Fruit fly (Drosophila melanogaster): Measurements from ENCODE around the gene SLIRP2.

SLIRP2 gene

DNA sequence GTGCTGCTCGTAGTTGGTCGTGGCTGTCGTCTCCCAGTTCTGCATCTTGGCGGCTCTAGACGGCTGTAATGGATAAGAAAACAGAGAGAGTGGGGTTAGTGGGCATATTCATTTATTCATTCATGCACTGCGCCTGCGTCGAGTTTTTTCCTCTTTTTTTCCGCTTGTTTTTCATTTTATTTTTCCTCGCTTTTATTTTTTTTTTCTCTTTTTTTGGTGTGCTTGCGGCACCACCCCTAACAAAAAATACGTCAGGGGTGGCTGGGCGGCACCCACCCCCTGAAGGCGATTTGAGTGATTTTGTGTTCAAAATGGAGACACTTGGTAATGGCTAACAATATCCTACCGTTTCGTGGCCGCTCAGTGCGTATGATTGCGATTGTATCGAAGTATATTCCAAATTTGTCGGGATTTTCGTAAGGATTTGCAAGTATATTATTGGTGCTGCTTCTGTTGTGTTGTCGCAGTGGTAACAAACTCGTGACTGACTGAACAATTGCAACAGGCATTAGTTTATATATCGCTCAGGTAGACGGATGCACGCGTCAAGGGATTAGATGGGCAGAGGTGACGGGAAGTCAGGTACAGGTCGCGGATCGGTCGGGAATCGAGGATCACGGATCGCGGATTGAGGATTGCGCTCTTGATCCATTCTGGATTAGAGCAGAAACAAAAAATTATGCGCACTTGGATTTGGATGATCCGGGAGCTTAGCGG, 43.4 kb downstream of the SLIRP2 start (continued):
- TF ChIP-seq CG18476 (GFP tag; optimal IDR thresholded peaks at IDR 0.05) (no peak), CG13296 (GFP tag; optimal IDR thresholded peaks at IDR 0.05) (peak; percentile 80), Poxn (GFP tag; IDR thresholded peaks at IDR 0.05) (no peak), CG12769 (tag; optimal IDR thresholded peaks at IDR 0.05) (no peak), Ets65A (GFP tag) (peak; percentile 56), sens-2 (GFP tag; IDR thresholded peaks at IDR 0.05) (0 out of 2 replicates have a peak, but pooled peaks have one; percentile 17)

dm6 chr3R:8697772-8698259, 46.9 kb downstream of the SLIRP2 start, which contains the start of gene hb:
Gene hb (minus strand): TSS chr3R:8697822.
- TF ChIP-seq Nf-YB (GFP tag; optimal IDR thresholded peaks at IDR 0.05) (peak; percentile 4), CG1832 (GFP tag; optimal IDR thresholded peaks at IDR 0.05) (peak; percentile 20), CG16813 (GFP tag; IDR thresholded peaks at IDR 0.05; ENCODE audit: partially characterized antibody) (peak; percentile 27; the same call in 1 of the 3 replicates), Trl (optimal IDR thresholded peaks at IDR 0.05) (peak; percentile 45 to 81), Trl (GFP tag; optimal IDR thresholded peaks at IDR 0.05) (no peak), lmd (GFP tag; IDR thresholded peaks at IDR 0.05) (no peak), CG4360 (GFP tag; IDR thresholded peaks at IDR 0.05) (peak; percentile 70; the same call in 1 of the 2 replicates), bbx (GFP tag; IDR thresholded peaks at IDR 0.05; ENCODE audit: partially characterized antibody) (0 out of 2 replicates have a peak, but pooled peaks have one; percentile 30), z (GFP tag; IDR thresholded peaks at IDR 0.05) (peak; percentile 97), dati (GFP tag; IDR thresholded peaks at IDR 0.05) (no peak)

DNA sequence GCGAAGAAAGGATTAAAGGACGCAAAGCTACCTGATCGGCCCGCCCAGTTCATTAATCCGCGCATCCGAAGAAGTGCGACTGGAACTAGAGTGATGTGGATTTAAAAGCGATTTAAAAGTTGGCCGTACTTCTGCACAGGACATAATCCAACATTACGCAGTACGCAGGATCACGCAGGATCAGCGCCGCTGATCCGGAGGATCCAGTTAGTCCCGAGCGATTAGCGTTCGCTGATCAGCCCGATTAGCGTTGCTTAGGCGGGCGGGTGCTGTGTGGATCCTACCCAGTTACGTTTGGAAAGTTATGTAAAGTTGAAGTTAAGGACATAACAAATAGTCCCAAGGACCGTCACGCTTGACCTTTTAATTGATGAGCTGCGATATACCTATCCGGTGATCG, 48.3 kb downstream of the SLIRP2 start:
- TF ChIP-seq zen (tag; optimal IDR thresholded peaks at IDR 0.05), result peak; percentile 76
- peak in 1 of 2 experiments; percentile 93 for TF ChIP-seq tll (GFP tag; optimal IDR thresholded peaks at IDR 0.05)
- peak; percentile 88 for TF ChIP-seq CG15479 (GFP tag; optimal IDR thresholded peaks at IDR 0.05)
- TF ChIP-seq CkIIα-i1 (GFP tag; IDR thresholded peaks at IDR 0.05), result no peak

- TF ChIP-seq CG15479 (GFP tag; optimal IDR thresholded peaks at IDR 0.05), result peak; percentile 64
- peak; percentile 73 for TF ChIP-seq D (optimal IDR thresholded peaks at IDR 0.05)
- TF ChIP-seq D (GFP tag; optimal IDR thresholded peaks at IDR 0.05), result no peak
- peak; percentile 79 for TF ChIP-seq cad (GFP tag; optimal IDR thresholded peaks at IDR 0.05)
- TF ChIP-seq her (GFP tag; optimal IDR thresholded peaks at IDR 0.05), result no peak
- peak in 1 of 2 experiments; percentile 4 for TF ChIP-seq tll (GFP tag; optimal IDR thresholded peaks at IDR 0.05)
These were observed 49.8 kb downstream of the SLIRP2 start for dm6 chr3R:8700660-8701059.

Measured in whole organism, embryonic.